Worm (Caenorhabditis elegans) whole organism, L3 larva: Measurements from ENCODE around the gene Y44A6D.7.

ENCODE experiments used
- aly-2 ChIP-seq: fragments of 150-350 bp; optimal IDR thresholded peaks from 2 replicates; lab custom pipeline; 2014; ENCODE audit warnings: missing biosample characterization, missing genetic modification characterization
- elt-3 ChIP-seq, 3 experiments: fragments of 150-350 bp in 1 of 3; sonication (generic microtip) in 2 of 3; optimal IDR thresholded peaks; 2 replicates in 2 of 3; 4 replicates in 1 of 3; lab custom pipeline; 2014 to 2017; ENCODE audit warnings: missing biosample characterization in 3 of 3, missing genetic modification characterization in 3 of 3
- pha-4 ChIP-seq: fragments of 150-350 bp; optimal IDR thresholded peaks from 2 replicates; lab custom pipeline; 2014; ENCODE audit warnings: missing biosample characterization, missing genetic modification reagents, missing genetic modification characterization

DNA sequence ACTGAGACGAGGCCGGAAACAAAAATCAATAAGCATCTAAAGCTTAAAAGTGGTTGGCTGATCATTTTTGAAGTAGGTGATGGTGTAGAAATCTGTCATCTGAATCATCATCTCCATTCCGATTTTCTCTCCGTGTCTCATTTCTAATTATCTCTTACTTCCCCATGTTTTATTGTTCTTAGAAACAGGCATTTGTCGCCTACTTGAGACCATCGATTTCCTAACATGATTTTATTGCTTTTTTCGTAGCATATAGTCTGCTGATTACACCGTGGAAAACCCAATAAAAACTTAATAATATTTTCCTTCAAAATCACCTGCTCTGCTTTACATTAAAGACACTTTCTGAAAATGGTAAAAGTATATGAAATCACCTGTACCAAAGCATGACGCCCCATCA, 39.3 kb upstream of the Y44A6D.7 start, which contains the start of gene F38A6.4:
- TF ChIP-seq aly-2 (tag; lab: Kevin White, UChicago) (no peak), pha-4 (tag; lab: Kevin White, UChicago) (no peak), elt-3 (tag; optimal IDR thresholded peaks at IDR 0.05; lab: Kevin White, UChicago) (no peak)
